Worm (Caenorhabditis elegans): ENCODE measurements around the gene T22F3.7.
A peak's percentile ranks its signal among the peaks of the same experiment; 100 is the strongest.

The T22F3.7 gene

DNA sequence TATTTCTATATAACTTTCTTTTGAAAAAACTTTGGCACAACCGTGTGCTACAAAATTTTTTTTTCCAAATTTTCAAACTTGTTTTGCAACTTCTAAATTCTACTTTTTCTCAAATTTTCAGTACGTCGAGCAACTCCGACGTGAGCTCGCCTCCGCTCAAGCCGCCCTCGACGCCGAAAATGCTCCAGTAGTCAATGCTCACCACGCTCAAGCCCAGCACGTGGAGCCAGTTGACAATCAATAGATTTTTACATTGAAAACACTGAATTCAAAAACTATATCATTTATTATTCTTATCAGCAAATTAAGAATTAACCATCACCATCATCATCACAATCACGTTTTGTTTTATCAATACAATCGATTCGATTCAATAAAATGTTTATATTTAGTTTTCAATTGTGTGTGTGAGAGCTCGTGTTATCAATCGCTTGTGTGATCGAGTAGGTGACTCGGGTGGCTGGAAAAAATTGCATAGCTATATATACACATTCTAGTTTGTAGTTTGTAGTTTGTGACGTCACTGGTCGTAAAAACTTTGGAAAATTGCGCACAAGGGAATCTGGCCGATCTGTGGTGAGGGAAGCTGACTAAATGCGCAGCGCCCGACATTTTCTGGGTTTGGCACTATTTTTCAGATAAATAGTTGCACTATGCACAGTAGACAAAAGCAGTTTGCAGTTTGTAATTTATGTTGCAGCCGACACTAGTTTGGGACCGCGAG lies 34.0 kb upstream of the T22F3.7 start (continued):
- TF ChIP-seq lag-1 (GFP tag; IDR thresholded peaks at IDR 0.05) (no peak), atf-7 (tag; optimal IDR thresholded peaks at IDR 0.05) (peak; percentile 91), F23B12.7 (tag; optimal IDR thresholded peaks at IDR 0.05; ENCODE audit: insufficient read depth) (no peak), zim-3 (tag; optimal IDR thresholded peaks at IDR 0.05) (peak; percentile 17), cebp-2 (GFP tag; IDR thresholded peaks at IDR 0.05) (0 out of 2 replicates have a peak, but pooled peaks have one; percentile 56), lsy-27 (tag; optimal IDR thresholded peaks at IDR 0.05; ENCODE audit: borderline replicate concordance, insufficient read depth) (no peak)

DNA sequence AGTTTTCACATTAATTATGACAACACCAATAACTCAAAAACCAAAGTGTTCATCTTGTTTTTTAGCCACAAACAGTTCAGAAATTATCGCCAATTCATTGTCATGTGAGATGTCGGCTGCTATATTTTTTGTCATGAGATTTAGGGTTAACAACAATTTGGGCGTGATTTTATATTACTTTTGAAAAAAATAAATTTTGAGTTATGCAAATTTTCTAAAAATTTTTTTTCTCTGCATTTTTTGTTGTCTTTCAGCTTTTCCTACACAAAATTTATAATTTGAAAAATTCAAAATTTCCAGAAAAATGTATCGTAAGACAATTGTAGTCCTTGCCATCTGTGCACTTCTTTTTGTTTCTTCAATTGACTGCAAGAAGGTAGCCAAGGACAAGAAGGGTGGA lies 32.6 kb upstream of the T22F3.7 start, which contains the start of gene F59B1.2:
Gene F59B1.2, plus strand, starts transcription at position 301 of the 400 bp plus-strand sequence.
- TF ChIP-seq snpc-4 (GFP tag; optimal IDR thresholded peaks at IDR 0.05), result no peak
- TF ChIP-seq snpc-4 (tag; optimal IDR thresholded peaks at IDR 0.05), result peak in 1 of 4 experiments; percentile 6
- TF ChIP-seq mes-4 (tag; optimal IDR thresholded peaks at IDR 0.05), result no peak

DNA sequence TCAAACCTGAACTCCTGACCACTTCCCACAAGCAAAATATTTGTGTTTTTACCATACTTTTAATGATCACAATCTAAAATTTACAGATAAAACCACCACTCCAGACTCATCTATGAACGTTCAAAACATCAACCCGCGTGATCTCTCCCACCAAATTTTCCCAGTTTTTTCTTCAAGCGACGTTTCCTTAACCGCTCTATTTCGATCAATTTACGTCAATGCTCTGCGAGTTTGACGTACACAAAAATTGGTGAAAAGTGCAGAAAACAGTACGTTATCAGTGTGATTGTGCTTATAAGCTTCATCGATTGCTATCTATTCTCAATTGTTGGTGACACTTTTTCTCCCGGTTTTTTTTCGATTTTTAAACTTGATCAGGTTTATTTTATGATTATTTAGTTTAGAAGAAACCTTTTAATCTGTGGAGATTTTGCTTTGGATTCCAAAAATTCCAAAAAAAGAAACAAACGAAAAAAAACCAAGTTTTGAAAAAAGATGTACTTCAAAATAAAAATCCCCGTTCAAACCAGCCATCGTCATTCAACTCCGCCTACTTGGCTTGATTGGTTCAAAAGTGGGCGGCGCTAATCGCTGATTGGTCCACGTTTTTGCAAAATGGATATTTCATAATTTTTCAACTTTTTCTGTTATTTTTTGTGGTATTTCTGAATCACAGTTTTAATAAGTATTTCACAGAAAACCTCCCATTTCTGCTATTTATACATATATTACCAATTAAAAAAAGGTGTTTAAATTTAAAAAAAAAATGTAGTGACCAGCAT lies 32.0 kb upstream of the T22F3.7 start:
- peak; percentile 77 for TF ChIP-seq nhr-80 (tag; optimal IDR thresholded peaks at IDR 0.05)
- peak in 1 of 2 experiments; percentile 19 for TF ChIP-seq let-607 (tag; optimal IDR thresholded peaks at IDR 0.05)
- no peak for TF ChIP-seq F33H1.4 (GFP tag; IDR thresholded peaks at IDR 0.05)
- TF ChIP-seq ztf-22 (GFP tag; optimal IDR thresholded peaks at IDR 0.05), result peak; percentile 36
- TF ChIP-seq egl-44 (GFP tag; IDR thresholded peaks at IDR 0.05), result peak; percentile 45; the same call in 1 of the 2 replicates
- TF ChIP-seq atf-7 (tag; optimal IDR thresholded peaks at IDR 0.05), result peak; percentile 56

DNA sequence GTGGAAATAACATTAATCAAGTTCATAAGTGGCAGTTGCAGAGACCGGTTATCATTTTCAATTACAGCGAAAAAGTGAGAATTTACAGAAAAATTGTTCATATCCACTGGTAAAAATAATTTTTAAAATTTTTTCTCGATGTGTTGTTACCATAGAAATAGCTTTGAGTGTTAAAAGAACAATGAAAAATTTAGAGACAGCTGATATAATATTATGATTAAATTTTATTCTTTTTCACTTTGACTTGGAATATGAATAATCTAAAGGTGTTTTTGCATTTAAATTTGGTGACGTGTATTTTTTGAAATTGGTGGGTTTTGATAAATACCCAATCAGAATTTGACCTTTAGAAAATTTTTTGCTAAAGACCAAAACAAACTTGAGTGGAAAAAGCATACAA lies 31.1 kb upstream of the T22F3.7 start, which contains the start of gene F59B1.6:
Gene F59B1.6, minus strand, starts transcription at position 101 of the 400 bp plus-strand sequence.
- TF ChIP-seq madf-3 (GFP tag; IDR thresholded peaks at IDR 0.05) (no peak), F10E7.11 (tag; optimal IDR thresholded peaks at IDR 0.05) (no peak), cebp-2 (GFP tag; IDR thresholded peaks at IDR 0.05) (no peak), B0261.1 (tag; optimal IDR thresholded peaks at IDR 0.05) (no peak), rec-8 (tag; optimal IDR thresholded peaks at IDR 0.05) (no peak), somi-1 (GFP tag; optimal IDR thresholded peaks at IDR 0.05) (no peak), cebp-1 (GFP tag; IDR thresholded peaks at IDR 0.05) (no peak), cebp-1 (tag; optimal IDR thresholded peaks at IDR 0.05) (no peak), lin-54 (GFP tag; optimal IDR thresholded peaks at IDR 0.05) (no peak)

DNA sequence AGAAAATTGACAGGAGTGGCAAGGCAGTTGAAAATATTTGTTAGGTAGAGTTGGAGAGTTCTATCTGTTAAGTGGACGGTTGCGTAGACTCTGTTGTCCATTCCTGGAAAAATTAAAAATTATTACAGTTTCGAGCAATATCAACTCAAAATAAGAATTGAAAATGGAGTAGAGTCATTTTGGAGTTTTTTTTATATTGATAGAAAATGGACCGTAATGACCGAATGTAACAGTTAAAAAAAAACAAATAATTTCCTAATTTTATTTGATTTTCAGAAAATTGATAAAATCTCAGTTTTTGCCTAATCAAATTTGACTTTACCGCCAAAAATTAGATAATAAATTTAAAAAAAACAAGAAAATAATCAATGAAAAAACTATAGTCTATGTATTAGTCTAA lies 26.5 kb upstream of the T22F3.7 start, which contains the start of gene F59B1.4:
Gene F59B1.4, minus strand, starts transcription at position 101 of the 400 bp plus-strand sequence.
- TF ChIP-seq zfh-2 (GFP tag; conservative IDR thresholded peaks at IDR 0.05), result no peak
- TF ChIP-seq mes-4 (tag; optimal IDR thresholded peaks at IDR 0.05), result no peak
- TF ChIP-seq cebp-1 (GFP tag; IDR thresholded peaks at IDR 0.05), result no peak
- no peak for TF ChIP-seq cebp-1 (tag; optimal IDR thresholded peaks at IDR 0.05)
- TF ChIP-seq madf-10 (tag; optimal IDR thresholded peaks at IDR 0.05), result no peak
- TF ChIP-seq sdz-38 (tag; optimal IDR thresholded peaks at IDR 0.05), result no peak
- TF ChIP-seq Y56A3A.18 (GFP tag; IDR thresholded peaks at IDR 0.05), result no peak
- TF ChIP-seq snpc-3.4 (tag; optimal IDR thresholded peaks at IDR 0.05), result no peak
- no peak for TF ChIP-seq mel-28 (tag; optimal IDR thresholded peaks at IDR 0.05; ENCODE audit: borderline replicate concordance)
- TF ChIP-seq attf-3 (GFP tag; conservative IDR thresholded peaks at IDR 0.05), result no peak
- TF ChIP-seq pbrm-1 (GFP tag; IDR thresholded peaks at IDR 0.05), result no peak
